Worm (Caenorhabditis elegans): Measurements from ENCODE around the gene vwa-8.
A peak's percentile ranks its signal among the peaks of the same experiment; 100 is the strongest.

The vwa-8 gene

ce11 chrX:13041830-13042229, 50.6 kb downstream of the vwa-8 start:
- TF ChIP-seq daf-12 (tag; optimal IDR thresholded peaks at IDR 0.05) (no peak), zag-1 (tag; optimal IDR thresholded peaks at IDR 0.05) (no peak), fos-1 (tag; optimal IDR thresholded peaks at IDR 0.05) (no peak), ztf-11 (tag; optimal IDR thresholded peaks at IDR 0.05) (no peak), ceh-82 (tag; optimal IDR thresholded peaks at IDR 0.05) (no peak), nhr-12 (tag; optimal IDR thresholded peaks at IDR 0.05) (no peak), elt-3 (tag; optimal IDR thresholded peaks at IDR 0.05) (no peak), lsy-12 (tag; optimal IDR thresholded peaks at IDR 0.05) (no peak)

- TF ChIP-seq jun-1 (tag; optimal IDR thresholded peaks at IDR 0.05) (peak; percentile 93), nhr-25 (tag; optimal IDR thresholded peaks at IDR 0.05) (peak; percentile 33), nhr-23 (tag; optimal IDR thresholded peaks at IDR 0.05) (peak; percentile 15), nhr-77 (tag; optimal IDR thresholded peaks at IDR 0.05) (peak; percentile 30), unc-62 (GFP tag; optimal IDR thresholded peaks at IDR 0.05) (peak; percentile 61), skn-1 (tag; optimal IDR thresholded peaks at IDR 0.05) (peak; percentile 90), lin-39 (tag; optimal IDR thresholded peaks at IDR 0.05) (peak; percentile 78), mml-1 (tag; optimal IDR thresholded peaks at IDR 0.05) (peak; percentile 47), pha-4 (tag; optimal IDR thresholded peaks at IDR 0.05) (peak; percentile 68), ztf-4 (tag; optimal IDR thresholded peaks at IDR 0.05) (peak; percentile 46), egl-5 (tag; optimal IDR thresholded peaks at IDR 0.05) (peak; percentile 64), nhr-43 (tag; optimal IDR thresholded peaks at IDR 0.05; ENCODE audit: poor library complexity, severe bottlenecking) (peak; percentile 82), elt-2 (tag; optimal IDR thresholded peaks at IDR 0.05) (peak; percentile 69), nhr-11 (tag; optimal IDR thresholded peaks at IDR 0.05) (peak; percentile 54), nfya-1 (tag; optimal IDR thresholded peaks at IDR 0.05; ENCODE audit: insufficient read depth) (peak; percentile 79), hmg-11 (tag; optimal IDR thresholded peaks at IDR 0.05) (peak; percentile 93), eor-1 (tag; optimal IDR thresholded peaks at IDR 0.05) (peak in 1 of 2 experiments; percentile 46), R02D3.7 (tag; optimal IDR thresholded peaks at IDR 0.05) (peak; percentile 67), ceh-82 (tag; optimal IDR thresholded peaks at IDR 0.05) (peak; percentile 89), lin-15B (tag; optimal IDR thresholded peaks at IDR 0.05) (peak; percentile 19), tbx-2 (tag; optimal IDR thresholded peaks at IDR 0.05) (peak; percentile 80), sea-2 (GFP tag; optimal IDR thresholded peaks at IDR 0.05) (peak; percentile 76), pqm-1 (tag; optimal IDR thresholded peaks at IDR 0.05) (peak; percentile 51), elt-3 (tag; optimal IDR thresholded peaks at IDR 0.05) (peak in 1 of 3 experiments; percentile 49), ceh-28 (tag; optimal IDR thresholded peaks at IDR 0.05) (peak; percentile 81), lsy-12 (tag; optimal IDR thresholded peaks at IDR 0.05) (peak; percentile 75)
Measured at ce11 chrX:13046324-13046723, 55.1 kb downstream of the vwa-8 start.

- TF ChIP-seq R02D3.7 (tag; optimal IDR thresholded peaks at IDR 0.05): no peak
- no peak for TF ChIP-seq pqm-1 (tag; optimal IDR thresholded peaks at IDR 0.05)
- no peak for TF ChIP-seq fkh-2 (tag; optimal IDR thresholded peaks at IDR 0.05)
- TF ChIP-seq nhr-237 (tag; optimal IDR thresholded peaks at IDR 0.05): no peak
- no peak for TF ChIP-seq aly-2 (tag; optimal IDR thresholded peaks at IDR 0.05)
Measured at ce11 chrX:13048258-13048657, 57.0 kb downstream of the vwa-8 start, which contains the start of gene C53C7.3. Gene C53C7.3, plus strand, starts transcription at chrX:13048558.
